Fruit fly (Drosophila melanogaster) whole organism, embryonic: ENCODE data around the gene CG8326.

ENCODE experiments used
- Ada2b ChIP-seq: fragments of 200-800 bp; sonication (Bioruptor generic); IDR thresholded peaks from 2 replicates; pipeline ENCODE4 v1.3.6; 2022; ENCODE audit warnings: missing biosample characterization, missing genetic modification characterization
- B-H2 ChIP-seq: fragments of 200-800 bp; sonication (Bioruptor generic); optimal IDR thresholded peaks from 2 replicates; lab custom pipeline; 2018; ENCODE audit warnings: missing biosample characterization, mild to moderate bottlenecking, missing genetic modification characterization
- CG10321 ChIP-seq: fragments of 200-800 bp; sonication (Bioruptor generic); IDR thresholded peaks from 2 replicates; pipeline ENCODE4 v1.3.6; 2022; ENCODE audit warnings: missing biosample characterization, missing genetic modification characterization
- CG12236 ChIP-seq: fragments of 200-800 bp; sonication (Bioruptor generic); optimal IDR thresholded peaks from 2 replicates; lab custom pipeline; 2016; ENCODE audit warnings: missing biosample characterization, missing genetic modification characterization
- CG13123 ChIP-seq: fragments of 200-800 bp; sonication (Bioruptor generic); optimal IDR thresholded peaks from 2 replicates; lab custom pipeline; 2016; ENCODE audit warnings: missing biosample characterization, missing genetic modification characterization
- CG13624 ChIP-seq: fragments of 200-800 bp; sonication (Bioruptor generic); optimal IDR thresholded peaks from 2 replicates; lab custom pipeline; 2016; ENCODE audit warnings: missing biosample characterization, missing genetic modification characterization
- CG13775 ChIP-seq: fragments of 200-800 bp; sonication (Bioruptor generic); optimal IDR thresholded peaks from 3 replicates; lab custom pipeline; 2017; ENCODE audit warnings: missing biosample characterization, mild to moderate bottlenecking, missing genetic modification characterization
- CG15011 ChIP-seq: fragments of 200-800 bp; sonication (Bioruptor generic); optimal IDR thresholded peaks from 3 replicates; lab custom pipeline; 2018; ENCODE audit warnings: missing biosample characterization, mild to moderate bottlenecking, missing genetic modification characterization
- CG15601 ChIP-seq: fragments of 200-800 bp; sonication (Bioruptor generic); optimal IDR thresholded peaks from 3 replicates; lab custom pipeline; 2019; ENCODE audit warnings: missing biosample characterization, mild to moderate bottlenecking, missing genetic modification characterization, moderate library complexity
- CG32532 ChIP-seq: fragments of 200-800 bp; sonication (Bioruptor generic); IDR thresholded peaks from 2 replicates; pipeline ENCODE4 v1.3.6; 2022; ENCODE audit warnings: missing biosample characterization, missing genetic modification characterization
- CG4282 ChIP-seq: fragments of 200-800 bp; sonication (Bioruptor generic); optimal IDR thresholded peaks from 2 replicates; lab custom pipeline; 2016; ENCODE audit warnings: missing biosample characterization, missing genetic modification characterization
- CG6854 ChIP-seq: fragments of 200-800 bp; sonication (Bioruptor generic); optimal IDR thresholded peaks from 3 replicates; lab custom pipeline; 2017; ENCODE audit warnings: missing biosample characterization, mild to moderate bottlenecking, missing genetic modification characterization
- CG8944 ChIP-seq: fragments of 200-800 bp; sonication (Bioruptor generic); optimal IDR thresholded peaks from 3 replicates; lab custom pipeline; 2016; ENCODE audit warnings: missing biosample characterization, missing genetic modification characterization
- CG9609 ChIP-seq: fragments of 200-800 bp; sonication (Bioruptor generic); optimal IDR thresholded peaks from 3 replicates; lab custom pipeline; 2016; ENCODE audit warnings: missing biosample characterization, missing genetic modification characterization
- Chrac-16 ChIP-seq: fragments of 200-800 bp; sonication (Bioruptor generic); optimal IDR thresholded peaks from 3 replicates; lab custom pipeline; 2016; ENCODE audit warnings: missing biosample characterization, missing genetic modification characterization
- CoRest ChIP-seq: fragments of 200-800 bp; sonication (Bioruptor generic); optimal IDR thresholded peaks from 3 replicates; lab custom pipeline; 2018; ENCODE audit warnings: missing biosample characterization, mild to moderate bottlenecking, missing genetic modification characterization, moderate library complexity
- Dip2 ChIP-seq: fragments of 200-800 bp; sonication (Bioruptor generic); IDR thresholded peaks from 2 replicates; pipeline ENCODE4 v1.3.6; 2022; ENCODE audit warnings: missing biosample characterization, missing genetic modification characterization
- H15 ChIP-seq: fragments of 200-800 bp; sonication (Bioruptor generic); IDR thresholded peaks from 3 replicates; pipeline ENCODE4 v1.3.6; 2022; ENCODE audit warnings: missing biosample characterization, missing genetic modification characterization
- H2.0 ChIP-seq: fragments of 200-800 bp; sonication (Bioruptor generic); IDR thresholded peaks from 2 replicates; pipeline ENCODE4 v1.3.6; 2022; ENCODE audit warnings: missing biosample characterization, missing genetic modification characterization
- MESR4 ChIP-seq: fragments of 200-800 bp; sonication (Bioruptor generic); optimal IDR thresholded peaks from 2 replicates; lab custom pipeline; 2018; ENCODE audit warnings: missing biosample characterization, mild to moderate bottlenecking, missing genetic modification characterization, moderate library complexity
- Mes4 ChIP-seq: fragments of 200-800 bp; sonication (Bioruptor generic); optimal IDR thresholded peaks from 2 replicates; lab custom pipeline; 2016; ENCODE audit warnings: missing biosample characterization, missing genetic modification characterization
- NfI ChIP-seq: fragments of 200-800 bp; sonication (Bioruptor generic); optimal IDR thresholded peaks from 3 replicates; lab custom pipeline; 2018; ENCODE audit warnings: missing biosample characterization, mild to moderate bottlenecking, missing genetic modification characterization, moderate library complexity
- Pdp1 ChIP-seq, 2 experiments: fragments of 200-800 bp; sonication (Bioruptor generic); optimal IDR thresholded peaks; 3 replicates each; lab custom pipeline; 2016; ENCODE audit warnings: missing biosample characterization in 2 of 2, missing genetic modification characterization in 2 of 2, mild to moderate bottlenecking in 1 of 2, moderate library complexity in 1 of 2
- Poxn ChIP-seq: fragments of 200-800 bp; sonication (Bioruptor generic); IDR thresholded peaks from 2 replicates; pipeline ENCODE4 v1.3.6; 2022; ENCODE audit warnings: missing biosample characterization, missing genetic modification characterization
- amos ChIP-seq: fragments of 200-800 bp; sonication (Bioruptor generic); IDR thresholded peaks from 2 replicates; pipeline ENCODE4 v1.3.6; 2022; ENCODE audit warnings: missing biosample characterization, missing genetic modification characterization; ENCODE audit not compliant: partially characterized antibody
- bab2 ChIP-seq: fragments of 200-800 bp; sonication (Bioruptor generic); optimal IDR thresholded peaks from 2 replicates; lab custom pipeline; 2016; ENCODE audit warnings: missing biosample characterization, missing genetic modification characterization
- btn ChIP-seq: fragments of 200-800 bp; sonication (Bioruptor generic); optimal IDR thresholded peaks from 2 replicates; lab custom pipeline; 2016; ENCODE audit warnings: missing biosample characterization, missing genetic modification characterization
- corto ChIP-seq: fragments of 200-800 bp; sonication (Bioruptor generic); optimal IDR thresholded peaks from 2 replicates; lab custom pipeline; 2016; ENCODE audit warnings: missing biosample characterization, mild to moderate bottlenecking, missing genetic modification characterization, moderate library complexity
- crp ChIP-seq, 2 experiments: fragments of 200-800 bp; sonication (Bioruptor generic); optimal IDR thresholded peaks; 2 replicates in 1 of 2; 3 replicates in 1 of 2; lab custom pipeline; 2017; ENCODE audit warnings: missing biosample characterization in 2 of 2, missing genetic modification characterization in 2 of 2, mild to moderate bottlenecking in 1 of 2, moderate library complexity in 1 of 2
- danr ChIP-seq: fragments of 200-800 bp; sonication (Bioruptor generic); IDR thresholded peaks from 2 replicates; pipeline ENCODE4 v1.3.6; 2022; ENCODE audit warnings: missing biosample characterization, missing genetic modification characterization
- esg ChIP-seq: fragments of 200-800 bp; sonication (Bioruptor generic); conservative IDR thresholded peaks from 2 replicates; pipeline ENCODE4 v1.3.6; 2022; ENCODE audit warnings: missing biosample characterization, missing genetic modification characterization
- fd102C ChIP-seq: fragments of 200-800 bp; sonication (Bioruptor generic); optimal IDR thresholded peaks from 2 replicates; lab custom pipeline; 2018; ENCODE audit warnings: missing biosample characterization, mild to moderate bottlenecking, missing genetic modification characterization, moderate library complexity
- gsb-n ChIP-seq: fragments of 200-800 bp; sonication (Bioruptor generic); optimal IDR thresholded peaks from 3 replicates; lab custom pipeline; 2018; ENCODE audit warnings: missing biosample characterization, mild to moderate bottlenecking, missing genetic modification characterization
- hb ChIP-seq: fragments of 200-800 bp; sonication (Bioruptor generic); IDR thresholded peaks from 3 replicates; pipeline ENCODE4 v1.3.6; 2022; ENCODE audit warnings: missing biosample characterization, missing genetic modification characterization; ENCODE audit not compliant: partially characterized antibody
- her ChIP-seq: fragments of 200-800 bp; sonication (Bioruptor generic); optimal IDR thresholded peaks from 2 replicates; lab custom pipeline; 2016; ENCODE audit warnings: missing biosample characterization, missing genetic modification characterization
- jing ChIP-seq: fragments of 200-800 bp; sonication (Bioruptor generic); optimal IDR thresholded peaks from 2 replicates; lab custom pipeline; 2018; ENCODE audit warnings: missing biosample characterization, mild to moderate bottlenecking, missing genetic modification characterization
- kni ChIP-seq: fragments of 200-800 bp; sonication (Bioruptor generic); optimal IDR thresholded peaks from 3 replicates; lab custom pipeline; 2017; ENCODE audit warnings: mild to moderate bottlenecking, missing biosample characterization, missing genetic modification reagents, missing genetic modification characterization
- nerfin-2 ChIP-seq: fragments of 200-800 bp; sonication (Bioruptor generic); IDR thresholded peaks from 2 replicates; pipeline ENCODE4 v1.3.6; 2022; ENCODE audit warnings: missing biosample characterization, missing genetic modification characterization; ENCODE audit not compliant: partially characterized antibody
- oc ChIP-seq: fragments of 200-800 bp; sonication (Bioruptor generic); optimal IDR thresholded peaks from 2 replicates; lab custom pipeline; 2018; ENCODE audit warnings: missing biosample characterization, mild to moderate bottlenecking, missing genetic modification characterization, moderate library complexity
- pros ChIP-seq: fragments of 200-800 bp; sonication (Bioruptor generic); optimal IDR thresholded peaks from 3 replicates; lab custom pipeline; 2019; ENCODE audit warnings: missing biosample characterization, mild to moderate bottlenecking, missing genetic modification characterization, moderate library complexity
- psq ChIP-seq: fragments of 200-800 bp; sonication (Bioruptor generic); optimal IDR thresholded peaks from 2 replicates; lab custom pipeline; 2017; ENCODE audit warnings: missing biosample characterization, missing genetic modification characterization
- run ChIP-seq: fragments of 200-800 bp; sonication (Bioruptor generic); optimal IDR thresholded peaks from 3 replicates; lab custom pipeline; 2018; ENCODE audit warnings: missing biosample characterization, mild to moderate bottlenecking, missing genetic modification characterization
- salm ChIP-seq: fragments of 200-800 bp; sonication (Bioruptor generic); optimal IDR thresholded peaks from 2 replicates; lab custom pipeline; 2018; ENCODE audit warnings: missing biosample characterization, mild to moderate bottlenecking, missing genetic modification characterization
- sc ChIP-seq, 3 experiments: fragments of >200 bp in 2 of 3; fragments of 200-800 bp in 1 of 3; sonication (Bioruptor generic) in 1 of 3; optimal IDR thresholded peaks; 2 replicates in 2 of 3; 3 replicates in 1 of 3; lab custom pipeline; 2017; ENCODE audit warnings: mild to moderate bottlenecking in 1 of 3, missing biosample characterization in 1 of 3, missing genetic modification characterization in 1 of 3, missing genetic modification reagents in 1 of 3
- schlank ChIP-seq: fragments of 200-800 bp; sonication (Bioruptor generic); optimal IDR thresholded peaks from 2 replicates; lab custom pipeline; 2018; ENCODE audit warnings: missing biosample characterization, mild to moderate bottlenecking, missing genetic modification characterization
- sna ChIP-seq: fragments of 200-800 bp; sonication (Bioruptor generic); IDR thresholded peaks from 2 replicates; pipeline ENCODE4 v1.3.6; 2022; ENCODE audit warnings: missing biosample characterization, missing genetic modification characterization; ENCODE audit not compliant: partially characterized antibody
- sob ChIP-seq: fragments of 200-800 bp; sonication (Bioruptor generic); IDR thresholded peaks from 2 replicates; pipeline ENCODE4 v1.3.6; 2022; ENCODE audit warnings: missing biosample characterization, missing genetic modification characterization
- trem ChIP-seq: fragments of 200-800 bp; optimal IDR thresholded peaks from 3 replicates; lab custom pipeline; 2019; ENCODE audit warnings: missing biosample characterization, mild to moderate bottlenecking, missing genetic modification characterization, moderate library complexity
- zen ChIP-seq: fragments of 200-800 bp; sonication (Bioruptor generic); optimal IDR thresholded peaks from 3 replicates; lab custom pipeline; 2018; ENCODE audit warnings: missing biosample characterization, mild to moderate bottlenecking, missing genetic modification characterization, moderate library complexity

CG8326 gene

DNA sequence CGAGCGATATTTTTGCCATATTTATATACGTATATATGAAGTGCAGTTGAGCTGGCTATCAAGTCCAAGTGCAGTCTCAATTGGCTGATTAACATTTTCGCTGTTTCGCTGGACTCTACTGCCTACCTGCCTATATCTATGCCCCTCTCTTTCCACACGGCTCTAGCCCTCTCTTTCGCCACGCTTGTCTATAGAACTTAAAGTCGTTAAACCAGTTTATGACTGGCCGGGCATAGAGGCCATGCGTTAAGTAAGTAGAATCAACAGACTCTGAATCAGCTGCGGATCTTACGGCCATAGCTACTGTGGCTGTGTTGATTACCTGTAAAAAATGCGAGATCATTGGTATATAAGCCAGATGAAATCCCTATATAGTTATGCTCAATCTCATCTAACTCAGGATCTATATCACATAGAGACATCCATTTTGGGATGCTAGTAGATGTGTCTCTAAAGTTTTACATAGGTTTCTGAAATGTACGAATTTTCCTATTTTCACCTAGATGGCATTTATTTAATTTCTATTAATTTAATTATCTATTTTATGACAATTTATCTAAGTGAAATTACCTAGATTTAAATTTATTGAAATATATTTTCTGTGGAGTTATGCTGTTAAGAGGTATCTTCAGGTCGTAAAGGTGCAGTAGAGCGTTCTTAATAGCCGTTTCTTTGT, 47.5 kb downstream of the CG8326 start (continued):
- TF ChIP-seq her (GFP tag; lab: Kevin White, UChicago) (no peak), CG15601 (tag; lab: Kevin White, UChicago) (peak; percentile 47), schlank (tag; lab: Kevin White, UChicago) (no peak), CG12236 (GFP tag; lab: Kevin White, UChicago) (no peak), Dip2 (no peak), CG9609 (GFP tag; lab: Kevin White, UChicago) (no peak), Ada2b (GFP tag; lab: Robert Waterston, UW) (no peak), salm (tag; lab: Kevin White, UChicago) (no peak), nerfin-2 (GFP tag; lab: Robert Waterston, UW) (no peak), Pdp1 (GFP tag; optimal IDR thresholded peaks at IDR 0.05; lab: Kevin White, UChicago) (peak in 1 of 2 experiments; percentile 23), btn (GFP tag; lab: Kevin White, UChicago) (no peak), sob (GFP tag; lab: Robert Waterston, UW) (no peak), sc (optimal IDR thresholded peaks at IDR 0.05; lab: Kevin White, UChicago) (no peak), sc (GFP tag; optimal IDR thresholded peaks at IDR 0.05; lab: Kevin White, UChicago) (peak; percentile 30), crp (GFP tag; optimal IDR thresholded peaks at IDR 0.05; lab: Kevin White, UChicago) (no peak), kni (GFP tag; lab: Kevin White, UChicago) (no peak), esg (GFP tag; lab: Robert Waterston, UW) (no peak), CG4282 (GFP tag; lab: Kevin White, UChicago) (no peak), H15 (GFP tag; lab: Robert Waterston, UW) (no peak), NfI (GFP tag; lab: Kevin White, UChicago) (no peak), CG6854 (GFP tag; lab: Kevin White, UChicago) (no peak), Mes4 (GFP tag; lab: Kevin White, UChicago) (no peak), CG10321 (GFP tag; lab: Robert Waterston, UW) (no peak), MESR4 (GFP tag; lab: Kevin White, UChicago) (no peak), CG32532 (GFP tag; lab: Robert Waterston, UW) (0 out of 2 replicates have a peak, but pooled peaks have one; percentile 4), corto (GFP tag; lab: Kevin White, UChicago) (no peak), CoRest (tag; lab: Kevin White, UChicago) (peak; percentile 37), hb (GFP tag; lab: Robert Waterston, UW) (no peak), CG13624 (no peak), trem (tag; lab: Kevin White, UChicago) (no peak), gsb-n (no peak), pros (no peak), B-H2 (GFP tag; lab: Kevin White, UChicago) (no peak), jing (GFP tag; lab: Kevin White, UChicago) (no peak), sna (GFP tag; lab: Robert Waterston, UW) (no peak), psq (GFP tag; lab: Kevin White, UChicago) (no peak), H2.0 (no peak), Chrac-16 (GFP tag; lab: Kevin White, UChicago) (no peak), CG8944 (GFP tag; lab: Kevin White, UChicago) (no peak), bab2 (no peak), CG13775 (peak; percentile 47), run (tag; lab: Kevin White, UChicago) (no peak), zen (no peak), danr (GFP tag; lab: Robert Waterston, UW) (no peak), Poxn (GFP tag; lab: Robert Waterston, UW) (no peak), fd102C (GFP tag; lab: Kevin White, UChicago) (no peak), oc (tag; lab: Kevin White, UChicago) (no peak), CG13123 (GFP tag; lab: Kevin White, UChicago) (no peak), amos (GFP tag; lab: Robert Waterston, UW) (no peak), CG15011 (no peak)
